Worm (Caenorhabditis elegans): ENCODE measurements around the gene tag-329.

The tag-329 gene

ce11 chrV:9544176-9544632 is 9.5 kb downstream of the tag-329 start, which contains the start of gene mdf-1 (continued):
- TF ChIP-seq nhr-77 (tag; optimal IDR thresholded peaks at IDR 0.05) (no peak), zag-1 (tag; optimal IDR thresholded peaks at IDR 0.05) (no peak), blmp-1 (tag; optimal IDR thresholded peaks at IDR 0.05; ENCODE audit: insufficient read depth) (peak; percentile 38), sma-9 (GFP tag; optimal IDR thresholded peaks at IDR 0.05) (peak; percentile 60), sma-9 (tag; optimal IDR thresholded peaks at IDR 0.05) (no peak), ceh-16 (tag; optimal IDR thresholded peaks at IDR 0.05) (peak; percentile 11), sem-4 (tag; optimal IDR thresholded peaks at IDR 0.05) (peak; percentile 70), nhr-237 (tag; optimal IDR thresholded peaks at IDR 0.05) (no peak), aly-2 (tag; optimal IDR thresholded peaks at IDR 0.05) (no peak), lin-13 (GFP tag; optimal IDR thresholded peaks at IDR 0.05) (peak; percentile 87), nhr-10 (tag; optimal IDR thresholded peaks at IDR 0.05) (no peak), ztf-11 (tag; optimal IDR thresholded peaks at IDR 0.05) (no peak), mdl-1 (tag; optimal IDR thresholded peaks at IDR 0.05) (no peak), lin-39 (tag; optimal IDR thresholded peaks at IDR 0.05) (no peak), lsy-2 (tag; optimal IDR thresholded peaks at IDR 0.05) (peak in 1 of 2 experiments; percentile 79), mbf-1 (tag; optimal IDR thresholded peaks at IDR 0.05) (no peak), F13H6.1 (tag; optimal IDR thresholded peaks at IDR 0.05) (peak; percentile 59), ZK546.5 (tag; optimal IDR thresholded peaks at IDR 0.05) (no peak), fos-1 (tag; optimal IDR thresholded peaks at IDR 0.05) (peak; percentile 44), nhr-25 (tag; optimal IDR thresholded peaks at IDR 0.05) (peak; percentile 53), lin-11 (tag; optimal IDR thresholded peaks at IDR 0.05) (peak; percentile 54), ceh-82 (tag; optimal IDR thresholded peaks at IDR 0.05) (no peak), nhr-6 (tag; optimal IDR thresholded peaks at IDR 0.05) (no peak), ztf-4 (tag; optimal IDR thresholded peaks at IDR 0.05) (peak; percentile 39), crh-2 (tag; optimal IDR thresholded peaks at IDR 0.05) (peak; percentile 84), unc-39 (tag; optimal IDR thresholded peaks at IDR 0.05) (no peak), ztf-1 (GFP tag; conservative IDR thresholded peaks at IDR 0.05) (no peak), gmeb-1 (tag; optimal IDR thresholded peaks at IDR 0.05) (peak; percentile 83), alr-1 (tag; optimal IDR thresholded peaks at IDR 0.05) (no peak), nhr-129 (tag; optimal IDR thresholded peaks at IDR 0.05) (peak; percentile 83)

- TF ChIP-seq crh-2 (tag; optimal IDR thresholded peaks at IDR 0.05) = peak; percentile 51
- TF ChIP-seq nhr-129 (tag; optimal IDR thresholded peaks at IDR 0.05) = no peak
- no peak for TF ChIP-seq aly-2 (tag; optimal IDR thresholded peaks at IDR 0.05)
- TF ChIP-seq mab-5 (tag; optimal IDR thresholded peaks at IDR 0.05) = no peak
- no peak for TF ChIP-seq mbf-1 (tag; optimal IDR thresholded peaks at IDR 0.05)
- no peak for TF ChIP-seq sem-4 (tag; optimal IDR thresholded peaks at IDR 0.05)
- peak; percentile 50 for TF ChIP-seq sma-3 (GFP tag; optimal IDR thresholded peaks at IDR 0.05)
- no peak for TF ChIP-seq skn-1 (tag; optimal IDR thresholded peaks at IDR 0.05)
- TF ChIP-seq elt-3 (tag; optimal IDR thresholded peaks at IDR 0.05) = no peak
- TF ChIP-seq C34F6.9 (tag; optimal IDR thresholded peaks at IDR 0.05) = peak; percentile 74
- no peak for TF ChIP-seq ZK546.5 (tag; optimal IDR thresholded peaks at IDR 0.05)
- TF ChIP-seq nhr-6 (tag; optimal IDR thresholded peaks at IDR 0.05) = no peak
- no peak for TF ChIP-seq nhr-25 (tag; optimal IDR thresholded peaks at IDR 0.05)
- TF ChIP-seq nhr-77 (tag; optimal IDR thresholded peaks at IDR 0.05) = no peak
- TF ChIP-seq fos-1 (tag; optimal IDR thresholded peaks at IDR 0.05) = peak; percentile 48
- TF ChIP-seq blmp-1 (tag; optimal IDR thresholded peaks at IDR 0.05; ENCODE audit: insufficient read depth) = no peak
- TF ChIP-seq ceh-82 (tag; optimal IDR thresholded peaks at IDR 0.05) = no peak
- TF ChIP-seq R02D3.7 (tag; optimal IDR thresholded peaks at IDR 0.05) = no peak
- peak; percentile 11 for TF ChIP-seq nhr-21 (tag; optimal IDR thresholded peaks at IDR 0.05)
- TF ChIP-seq elt-1 (tag; optimal IDR thresholded peaks at IDR 0.05) = no peak
- no peak for TF ChIP-seq unc-39 (tag; optimal IDR thresholded peaks at IDR 0.05)
- no peak for TF ChIP-seq nhr-23 (tag; optimal IDR thresholded peaks at IDR 0.05)
- no peak for TF ChIP-seq ztf-4 (tag; optimal IDR thresholded peaks at IDR 0.05)
- TF ChIP-seq snpc-4 (tag; optimal IDR thresholded peaks at IDR 0.05) = no peak
- no peak for TF ChIP-seq egl-27 (tag; optimal IDR thresholded peaks at IDR 0.05)
- TF ChIP-seq unc-62 (GFP tag; optimal IDR thresholded peaks at IDR 0.05) = no peak
- TF ChIP-seq ztf-1 (GFP tag; conservative IDR thresholded peaks at IDR 0.05) = no peak
- peak; percentile 15 for TF ChIP-seq lin-13 (GFP tag; optimal IDR thresholded peaks at IDR 0.05)
- TF ChIP-seq unc-55 (GFP tag; optimal IDR thresholded peaks at IDR 0.05) = peak; percentile 15
- TF ChIP-seq alr-1 (tag; optimal IDR thresholded peaks at IDR 0.05) = no peak
- no peak for TF ChIP-seq peb-1 (tag; optimal IDR thresholded peaks at IDR 0.05)
- TF ChIP-seq ztf-11 (tag; optimal IDR thresholded peaks at IDR 0.05) = no peak
- peak; percentile 62 for TF ChIP-seq F13H6.1 (tag; optimal IDR thresholded peaks at IDR 0.05)
- no peak for TF ChIP-seq nhr-11 (tag; optimal IDR thresholded peaks at IDR 0.05)
- TF ChIP-seq sma-9 (GFP tag; optimal IDR thresholded peaks at IDR 0.05) = peak; percentile 37
- no peak for TF ChIP-seq sma-9 (tag; optimal IDR thresholded peaks at IDR 0.05)
- no peak for TF ChIP-seq Y55F3AM.14 (GFP tag; optimal IDR thresholded peaks at IDR 0.05)
- no peak for TF ChIP-seq zag-1 (tag; optimal IDR thresholded peaks at IDR 0.05)
- peak in 1 of 2 experiments; percentile 31 for TF ChIP-seq mdl-1 (tag; optimal IDR thresholded peaks at IDR 0.05)
- TF ChIP-seq nhr-10 (tag; optimal IDR thresholded peaks at IDR 0.05) = no peak
- no peak for TF ChIP-seq dmd-4 (tag; optimal IDR thresholded peaks at IDR 0.05)
- peak; percentile 53 for TF ChIP-seq gmeb-1 (tag; optimal IDR thresholded peaks at IDR 0.05)
- TF ChIP-seq lin-11 (tag; optimal IDR thresholded peaks at IDR 0.05) = peak; percentile 35
- no peak for TF ChIP-seq nhr-12 (tag; optimal IDR thresholded peaks at IDR 0.05)
- TF ChIP-seq ama-1 (optimal IDR thresholded peaks at IDR 0.05) = peak; percentile 77
- TF ChIP-seq lsy-2 (tag; optimal IDR thresholded peaks at IDR 0.05) = peak; percentile 38 to 51
- no peak for TF ChIP-seq lin-39 (tag; optimal IDR thresholded peaks at IDR 0.05)
Observed at ce11 chrV:9545238-9545709, 10.6 kb downstream of the tag-329 start, which contains the start of the genes his-35 and his-41. his-35 (minus strand) TSS chrV:9545288. his-41 (plus strand) TSS chrV:9545536.

Measured in whole organism, L2 larva.